Worm (Caenorhabditis elegans): Measurements from ENCODE around the gene nhr-130.

DNA sequence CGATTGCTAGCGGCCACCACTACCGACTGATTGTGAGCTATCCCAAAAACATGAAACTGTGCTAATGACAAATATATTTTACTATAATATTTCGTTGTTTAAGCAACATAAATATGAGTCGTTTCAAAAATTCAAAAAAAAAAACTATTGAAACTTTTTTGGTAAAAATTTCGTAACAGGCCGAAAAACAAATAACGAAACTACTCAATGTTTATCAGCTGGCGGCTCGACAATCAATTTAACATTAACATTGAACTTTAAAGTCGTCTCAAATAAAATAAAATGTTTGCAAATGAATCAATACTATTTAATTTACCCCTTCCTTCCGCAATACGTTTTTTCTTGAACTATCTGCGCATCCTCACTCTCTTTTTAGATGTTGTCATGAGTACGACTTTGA is 25.3 kb downstream of the nhr-130 start:
- TF ChIP-seq hlh-12 (tag; optimal IDR thresholded peaks at IDR 0.05) = no peak
- no peak for TF ChIP-seq let-526 (GFP tag; IDR thresholded peaks at IDR 0.05)
- TF ChIP-seq rec-8 (tag; optimal IDR thresholded peaks at IDR 0.05) = no peak
- no peak for TF ChIP-seq sptf-2 (GFP tag; optimal IDR thresholded peaks at IDR 0.05)
- no peak for TF ChIP-seq ceh-58 (GFP tag; IDR thresholded peaks at IDR 0.05)
- no peak for TF ChIP-seq let-607 (tag; optimal IDR thresholded peaks at IDR 0.05)
- no peak for TF ChIP-seq lin-26 (GFP tag; IDR thresholded peaks at IDR 0.05)
- TF ChIP-seq ceh-79 (tag; optimal IDR thresholded peaks at IDR 0.05) = no peak
- no peak for TF ChIP-seq ama-1 (optimal IDR thresholded peaks at IDR 0.05)
- TF ChIP-seq ama-1 (GFP tag; optimal IDR thresholded peaks at IDR 0.05) = no peak
- no peak for TF ChIP-seq B0261.1 (tag; optimal IDR thresholded peaks at IDR 0.05)
- TF ChIP-seq Y56A3A.18 (GFP tag; IDR thresholded peaks at IDR 0.05) = no peak

Data from whole organism, young adult.